Worm (Caenorhabditis elegans) whole organism, L4 larva: ENCODE results near the gene srx-33.

Source experiments
- F26F4.8 ChIP-seq: fragments of 200-800 bp; sonication (Bioruptor generic); conservative IDR thresholded peaks from 2 replicates; pipeline ENCODE4 v1.3.6; 2022; ENCODE audit warnings: missing genetic modification characterization, missing compliant biosample characterization
- ama-1 ChIP-seq: fragments of 150-350 bp; optimal IDR thresholded peaks from 2 replicates; lab custom pipeline; 2014; ENCODE audit warnings: inconsistent platforms, mixed read lengths
- ces-1 ChIP-seq: fragments of 150-350 bp; sonication (generic microtip); optimal IDR thresholded peaks from 4 replicates; lab custom pipeline; 2014; ENCODE audit warnings: missing biosample characterization, missing genetic modification reagents, missing genetic modification characterization
- daf-12 ChIP-seq: fragments of 150-350 bp; optimal IDR thresholded peaks from 2 replicates; lab custom pipeline; 2014; ENCODE audit warnings: missing biosample characterization, missing genetic modification reagents, missing genetic modification characterization
- fos-1 ChIP-seq: fragments of 150-350 bp; optimal IDR thresholded peaks from 2 replicates; lab custom pipeline; 2014; ENCODE audit warnings: missing biosample characterization, missing genetic modification characterization
- lin-1 ChIP-seq: fragments of 200-800 bp; sonication (Bioruptor generic); IDR thresholded peaks from 2 replicates; pipeline ENCODE4 v1.3.6; 2022; ENCODE audit warnings: missing genetic modification reagents, missing genetic modification characterization, missing compliant biosample characterization
- nhr-11 ChIP-seq: fragments of 150-350 bp; optimal IDR thresholded peaks from 2 replicates; lab custom pipeline; 2014; ENCODE audit warnings: missing biosample characterization, missing genetic modification characterization
- nhr-28 ChIP-seq: fragments of 150-350 bp; optimal IDR thresholded peaks from 2 replicates; lab custom pipeline; 2014; ENCODE audit warnings: missing biosample characterization, missing genetic modification characterization
- php-3 ChIP-seq: fragments of 200-800 bp; sonication (Bioruptor generic); IDR thresholded peaks from 2 replicates; pipeline ENCODE4 v1.3.6; 2022; ENCODE audit warnings: missing genetic modification reagents, missing genetic modification characterization, missing compliant biosample characterization
- skn-1 ChIP-seq: fragments of 150-350 bp; optimal IDR thresholded peaks from 2 replicates; lab custom pipeline; 2014; ENCODE audit warnings: missing biosample characterization, missing genetic modification characterization
- snpc-4 ChIP-seq: fragments of 150-350 bp; optimal IDR thresholded peaks from 2 replicates; lab custom pipeline; 2014; ENCODE audit warnings: missing biosample characterization, missing genetic modification characterization
- ztf-11 ChIP-seq: fragments of 150-350 bp; optimal IDR thresholded peaks from 2 replicates; lab custom pipeline; 2014; ENCODE audit warnings: missing biosample characterization, missing genetic modification characterization

- TF ChIP-seq lin-1 (no peak), daf-12 (tag; lab: Kevin White, UChicago) (no peak), fos-1 (tag; lab: Kevin White, UChicago) (no peak), F26F4.8 (GFP tag; lab: Robert Waterston, UW) (no peak), ama-1 (lab: Kevin White, UChicago) (no peak), nhr-28 (tag; lab: Kevin White, UChicago) (peak; percentile 99), ztf-11 (tag; lab: Kevin White, UChicago) (no peak), skn-1 (no peak), nhr-11 (tag; lab: Kevin White, UChicago) (no peak), snpc-4 (tag; lab: Kevin White, UChicago) (no peak), ces-1 (GFP tag; lab: Kevin White, UChicago) (no peak), php-3 (GFP tag; lab: Robert Waterston, UW) (no peak)
These were observed 31.9 kb upstream of the srx-33 start, which contains the start of gene F10D2.8 for ce11 chrV:7150570-7150969.
